Fruit fly (Drosophila melanogaster): ENCODE measurements around the gene Tsp5D.
A peak's percentile ranks its signal among the peaks of the same experiment; 100 is the strongest.

The Tsp5D gene

dm6 chrX:6097578-6097977 is 22.9 kb upstream of the Tsp5D start:
- TF ChIP-seq Dfd (GFP tag; optimal IDR thresholded peaks at IDR 0.05) (no peak), Myc (optimal IDR thresholded peaks at IDR 0.05) (no peak), usp (GFP tag; optimal IDR thresholded peaks at IDR 0.05) (no peak), lola (GFP tag; optimal IDR thresholded peaks at IDR 0.05) (no peak), Hr78 (GFP tag; optimal IDR thresholded peaks at IDR 0.05) (no peak), N (GFP tag; optimal IDR thresholded peaks at IDR 0.05) (no peak), OdsH (GFP tag; optimal IDR thresholded peaks at IDR 0.05) (peak; percentile 67), sage (GFP tag; optimal IDR thresholded peaks at IDR 0.05) (no peak), CG9705 (GFP tag; optimal IDR thresholded peaks at IDR 0.05) (no peak), tai (GFP tag; optimal IDR thresholded peaks at IDR 0.05) (peak; percentile 45), foxo (GFP tag; optimal IDR thresholded peaks at IDR 0.05) (peak; percentile 40 to 84), dmrt93B (GFP tag; optimal IDR thresholded peaks at IDR 0.05) (peak; percentile 55), Sp1 (GFP tag; optimal IDR thresholded peaks at IDR 0.05) (no peak), Hnf4 (GFP tag; optimal IDR thresholded peaks at IDR 0.05) (peak; percentile 53), br (GFP tag; optimal IDR thresholded peaks at IDR 0.05) (peak; percentile 53), brk (GFP tag; optimal IDR thresholded peaks at IDR 0.05) (no peak), CG32264 (GFP tag; optimal IDR thresholded peaks at IDR 0.05) (peak; percentile 8), Mio (GFP tag; optimal IDR thresholded peaks at IDR 0.05) (no peak), rgr (GFP tag; optimal IDR thresholded peaks at IDR 0.05) (peak; percentile 70), Hr83 (GFP tag; optimal IDR thresholded peaks at IDR 0.05; ENCODE audit: poor library complexity, severe bottlenecking) (no peak), dl (GFP tag; optimal IDR thresholded peaks at IDR 0.05; ENCODE audit: insufficient read depth in 1 of 2, partially characterized antibody in 2 of 2) (no peak), sv (GFP tag; optimal IDR thresholded peaks at IDR 0.05) (peak; percentile 54), Dif (GFP tag; optimal IDR thresholded peaks at IDR 0.05; ENCODE audit: partially characterized antibody) (no peak), Rel (GFP tag; optimal IDR thresholded peaks at IDR 0.05) (no peak), Rel (tag; optimal IDR thresholded peaks at IDR 0.05) (no peak), h (GFP tag; optimal IDR thresholded peaks at IDR 0.05) (peak; percentile 83), woc (GFP tag; optimal IDR thresholded peaks at IDR 0.05) (peak; percentile 47), Vsx2 (GFP tag; optimal IDR thresholded peaks at IDR 0.05; ENCODE audit: partially characterized antibody) (no peak), dsf (GFP tag; optimal IDR thresholded peaks at IDR 0.05; ENCODE audit: borderline replicate concordance) (no peak), Abd-B (GFP tag; optimal IDR thresholded peaks at IDR 0.05) (no peak), CrebA (GFP tag; optimal IDR thresholded peaks at IDR 0.05; ENCODE audit: borderline replicate concordance) (no peak), GATAd (GFP tag; optimal IDR thresholded peaks at IDR 0.05) (no peak), fru (GFP tag; optimal IDR thresholded peaks at IDR 0.05) (peak; percentile 82), HLH106 (tag; optimal IDR thresholded peaks at IDR 0.05) (peak; percentile 62), jim (GFP tag; optimal IDR thresholded peaks at IDR 0.05) (no peak), Jra (GFP tag; optimal IDR thresholded peaks at IDR 0.05) (peak; percentile 26), psq (GFP tag; optimal IDR thresholded peaks at IDR 0.05) (peak; percentile 49), pan (optimal IDR thresholded peaks at IDR 0.05) (no peak), ey (GFP tag; optimal IDR thresholded peaks at IDR 0.05) (peak; percentile 77)

dm6 chrX:6094599-6094998 is 19.9 kb upstream of the Tsp5D start:
- TF ChIP-seq brk (GFP tag; optimal IDR thresholded peaks at IDR 0.05) (no peak), Myc (optimal IDR thresholded peaks at IDR 0.05) (no peak), woc (GFP tag; optimal IDR thresholded peaks at IDR 0.05) (no peak), sv (GFP tag; optimal IDR thresholded peaks at IDR 0.05) (no peak), br (GFP tag; optimal IDR thresholded peaks at IDR 0.05) (no peak), CG32264 (GFP tag; optimal IDR thresholded peaks at IDR 0.05) (no peak), tai (GFP tag; optimal IDR thresholded peaks at IDR 0.05) (no peak), h (GFP tag; optimal IDR thresholded peaks at IDR 0.05) (no peak), Rel (GFP tag; optimal IDR thresholded peaks at IDR 0.05) (no peak), Rel (tag; optimal IDR thresholded peaks at IDR 0.05) (no peak), jim (GFP tag; optimal IDR thresholded peaks at IDR 0.05) (no peak), fru (GFP tag; optimal IDR thresholded peaks at IDR 0.05) (no peak), OdsH (GFP tag; optimal IDR thresholded peaks at IDR 0.05) (no peak), dl (GFP tag; optimal IDR thresholded peaks at IDR 0.05; ENCODE audit: insufficient read depth in 1 of 2, partially characterized antibody in 2 of 2) (no peak), dsf (GFP tag; optimal IDR thresholded peaks at IDR 0.05; ENCODE audit: borderline replicate concordance) (no peak), Abd-B (GFP tag; optimal IDR thresholded peaks at IDR 0.05) (no peak), Hr83 (GFP tag; optimal IDR thresholded peaks at IDR 0.05; ENCODE audit: poor library complexity, severe bottlenecking) (no peak), usp (GFP tag; optimal IDR thresholded peaks at IDR 0.05) (no peak), Jra (GFP tag; optimal IDR thresholded peaks at IDR 0.05) (no peak), ey (GFP tag; optimal IDR thresholded peaks at IDR 0.05) (no peak)

All from whole organism, wandering third instar larva.